Worm (Caenorhabditis elegans) whole organism, L4 larva: ENCODE data around the gene tag-120.

Experiments used
- D1046.2 ChIP-seq: fragments of 200-800 bp; sonication (Bioruptor generic); IDR thresholded peaks from 2 replicates; pipeline ENCODE4 v1.3.6; 2022; ENCODE audit warnings: missing genetic modification characterization, missing compliant biosample characterization
- F10B5.3 ChIP-seq: sonication (generic microtip); optimal IDR thresholded peaks from 2 replicates; lab custom pipeline; 2016; ENCODE audit warnings: mild to moderate bottlenecking, missing genetic modification characterization, missing compliant biosample characterization
- T26A8.4 ChIP-seq: fragments of 200-800 bp; sonication (Bioruptor generic); IDR thresholded peaks from 2 replicates; pipeline ENCODE4 v1.3.6; 2022; ENCODE audit warnings: missing genetic modification characterization, missing compliant biosample characterization
- Y105C5A.15 ChIP-seq: fragments of 200-800 bp; sonication (Bioruptor generic); IDR thresholded peaks from 2 replicates; pipeline ENCODE4 v1.3.6; 2022; ENCODE audit warnings: missing genetic modification characterization, missing compliant biosample characterization
- Y5F2A.4 ChIP-seq: fragments of 200-800 bp; sonication (Bioruptor generic); optimal IDR thresholded peaks from 2 replicates; lab custom pipeline; 2018; ENCODE audit warnings: mild to moderate bottlenecking, missing genetic modification characterization, missing compliant biosample characterization
- aha-1 ChIP-seq: fragments of 150-350 bp; peaks from one replicate; lab custom pipeline; 2014; ENCODE audit warnings: missing biosample characterization, missing genetic modification characterization
- aly-2 ChIP-seq: sonication (generic microtip); optimal IDR thresholded peaks from 2 replicates; lab custom pipeline; 2018; ENCODE audit warnings: missing biosample characterization, missing genetic modification characterization
- ama-1 ChIP-seq: fragments of 150-350 bp; optimal IDR thresholded peaks from 2 replicates; lab custom pipeline; 2014; ENCODE audit warnings: inconsistent platforms, mixed read lengths
- ceh-28 ChIP-seq: fragments of 150-350 bp; optimal IDR thresholded peaks from 2 replicates; lab custom pipeline; 2014; ENCODE audit warnings: missing biosample characterization, missing genetic modification reagents, missing genetic modification characterization
- daf-8 ChIP-seq: fragments of 200-800 bp; sonication (Bioruptor generic); IDR thresholded peaks from 2 replicates; pipeline ENCODE4 v1.3.6; 2022; ENCODE audit warnings: missing genetic modification characterization, missing compliant biosample characterization
- dmd-6 ChIP-seq: fragments of 200-800 bp; sonication (Bioruptor generic); IDR thresholded peaks from 2 replicates; pipeline ENCODE4 v1.3.6; 2022; ENCODE audit warnings: missing genetic modification reagents, missing genetic modification characterization, missing compliant biosample characterization
- dmd-8 ChIP-seq: fragments of 200-800 bp; sonication (Bioruptor generic); IDR thresholded peaks from 2 replicates; pipeline ENCODE4 v1.3.6; 2022; ENCODE audit warnings: missing genetic modification characterization, missing compliant biosample characterization
- egl-27 ChIP-seq: sonication (generic microtip); optimal IDR thresholded peaks from 3 replicates; lab custom pipeline; 2017; ENCODE audit warnings: missing biosample characterization, missing genetic modification reagents, missing genetic modification characterization
- egl-43 ChIP-seq: fragments of 200-800 bp; sonication (Bioruptor generic); IDR thresholded peaks from 2 replicates; pipeline ENCODE4 v1.3.6; 2022; ENCODE audit warnings: missing genetic modification reagents, missing genetic modification characterization, missing compliant biosample characterization
- fkh-10 ChIP-seq: fragments of 150-350 bp; optimal IDR thresholded peaks from 2 replicates; lab custom pipeline; 2014; ENCODE audit warnings: missing biosample characterization, missing genetic modification reagents, missing genetic modification characterization
- gei-8 ChIP-seq: fragments of 200-800 bp; sonication (Bioruptor generic); optimal IDR thresholded peaks from 2 replicates; lab custom pipeline; 2018; ENCODE audit warnings: mild to moderate bottlenecking, missing genetic modification characterization, missing compliant biosample characterization
- jun-1 ChIP-seq: fragments of 150-350 bp; optimal IDR thresholded peaks from 2 replicates; lab custom pipeline; 2014; ENCODE audit warnings: missing biosample characterization, missing genetic modification reagents, missing genetic modification characterization
- lim-7 ChIP-seq: fragments of 200-800 bp; sonication (Bioruptor generic); IDR thresholded peaks from 2 replicates; pipeline ENCODE4 v1.3.6; 2022; ENCODE audit warnings: missing genetic modification characterization, missing compliant biosample characterization
- lin-1 ChIP-seq: fragments of 200-800 bp; sonication (Bioruptor generic); IDR thresholded peaks from 2 replicates; pipeline ENCODE4 v1.3.6; 2022; ENCODE audit warnings: missing genetic modification reagents, missing genetic modification characterization, missing compliant biosample characterization
- lin-39 ChIP-seq: fragments of 150-350 bp; optimal IDR thresholded peaks from 2 replicates; lab custom pipeline; 2014; ENCODE audit warnings: missing biosample characterization, missing genetic modification reagents, missing genetic modification characterization
- lir-3 ChIP-seq: sonication (generic microtip); optimal IDR thresholded peaks from 2 replicates; lab custom pipeline; 2016; ENCODE audit warnings: mild to moderate bottlenecking, missing genetic modification characterization, missing compliant biosample characterization
- lsy-2 ChIP-seq, 2 experiments: fragments of 150-350 bp in 1 of 2; sonication (generic microtip) in 1 of 2; optimal IDR thresholded peaks; 2 replicates each; lab custom pipeline; 2014 to 2017; ENCODE audit warnings: missing biosample characterization in 2 of 2, missing genetic modification characterization in 2 of 2
- madf-5 ChIP-seq, 2 experiments: fragments of 200-800 bp; sonication (Bioruptor generic); IDR thresholded peaks; 2 replicates each; pipeline ENCODE4 v1.3.6; 2022; ENCODE audit warnings: missing compliant biosample characterization in 2 of 2, missing genetic modification characterization in 2 of 2
- madf-9 ChIP-seq: fragments of 200-800 bp; sonication (Bioruptor generic); conservative IDR thresholded peaks from 2 replicates; pipeline ENCODE4 v1.3.6; 2022; ENCODE audit warnings: missing genetic modification reagents, missing genetic modification characterization, missing compliant biosample characterization
- mdl-1 ChIP-seq, 2 experiments: fragments of 150-350 bp in 1 of 2; sonication (generic microtip) in 1 of 2; optimal IDR thresholded peaks; 2 replicates each; lab custom pipeline; 2014 to 2017; ENCODE audit warnings: missing biosample characterization in 2 of 2, missing genetic modification characterization in 2 of 2
- mdt-29 ChIP-seq: fragments of 200-800 bp; sonication (Bioruptor generic); IDR thresholded peaks from 2 replicates; pipeline ENCODE4 v1.3.6; 2022; ENCODE audit warnings: missing genetic modification reagents, missing genetic modification characterization, missing compliant biosample characterization
- mes-2 ChIP-seq: sonication (generic microtip); optimal IDR thresholded peaks from 2 replicates; lab custom pipeline; 2016; ENCODE audit warnings: missing genotype, mild to moderate bottlenecking, missing genetic modification characterization, missing compliant biosample characterization; ENCODE audit not compliant: poor library complexity, severe bottlenecking
- mxl-2 ChIP-seq: fragments of 200-800 bp; sonication (Bioruptor generic); conservative IDR thresholded peaks from 2 replicates; pipeline ENCODE4 v1.3.6; 2022; ENCODE audit warnings: missing genetic modification reagents, missing genetic modification characterization, missing compliant biosample characterization
- mxl-3 ChIP-seq: fragments of 200-800 bp; sonication (Bioruptor generic); optimal IDR thresholded peaks from 2 replicates; lab custom pipeline; 2018; ENCODE audit warnings: mild to moderate bottlenecking, missing genetic modification characterization, missing compliant biosample characterization
- nhr-11 ChIP-seq: fragments of 150-350 bp; optimal IDR thresholded peaks from 2 replicates; lab custom pipeline; 2014; ENCODE audit warnings: missing biosample characterization, missing genetic modification characterization
- nhr-42 ChIP-seq: fragments of 200-800 bp; sonication (Bioruptor generic); IDR thresholded peaks from 2 replicates; pipeline ENCODE4 v1.3.6; 2022; ENCODE audit warnings: missing genetic modification characterization, missing compliant biosample characterization
- saeg-2 ChIP-seq: fragments of 200-800 bp; sonication (Bioruptor generic); IDR thresholded peaks from 2 replicates; pipeline ENCODE4 v1.3.6; 2022; ENCODE audit warnings: missing genetic modification reagents, missing genetic modification characterization, missing compliant biosample characterization
- sdz-12 ChIP-seq: fragments of 200-800 bp; sonication (Bioruptor generic); optimal IDR thresholded peaks from 2 replicates; lab custom pipeline; 2018; ENCODE audit warnings: mild to moderate bottlenecking, missing genetic modification characterization, missing compliant biosample characterization
- set-16 ChIP-seq: fragments of 200-800 bp; sonication (Bioruptor generic); IDR thresholded peaks from 2 replicates; pipeline ENCODE4 v1.3.6; 2022; ENCODE audit warnings: missing genetic modification reagents, missing genetic modification characterization, missing compliant biosample characterization
- skn-1 ChIP-seq: fragments of 150-350 bp; optimal IDR thresholded peaks from 2 replicates; lab custom pipeline; 2014; ENCODE audit warnings: missing biosample characterization, missing genetic modification characterization
- spr-1 ChIP-seq: sonication (generic microtip); optimal IDR thresholded peaks from 2 replicates; lab custom pipeline; 2016; ENCODE audit warnings: mild to moderate bottlenecking, missing genetic modification characterization, missing compliant biosample characterization
- spr-3 ChIP-seq: fragments of 200-800 bp; sonication (Bioruptor generic); optimal IDR thresholded peaks from 2 replicates; lab custom pipeline; 2018; ENCODE audit warnings: mild to moderate bottlenecking, missing genetic modification characterization, missing compliant biosample characterization
- unc-130 ChIP-seq: sonication (generic microtip); optimal IDR thresholded peaks from 2 replicates; lab custom pipeline; 2016; ENCODE audit warnings: missing genetic modification reagents, missing genetic modification characterization, missing compliant biosample characterization
- unc-39 ChIP-seq: sonication (generic microtip); optimal IDR thresholded peaks from 2 replicates; lab custom pipeline; 2017; ENCODE audit warnings: missing biosample characterization, missing genetic modification characterization
- unc-62 ChIP-seq, 3 experiments: fragments of 150-350 bp in 1 of 3; sonication (generic microtip); optimal IDR thresholded peaks in 2 of 3; peaks in 1 of 3; 1 replicate in 1 of 3; 2 replicates in 2 of 3; lab custom pipeline; 2014 to 2017; ENCODE audit warnings: missing biosample characterization in 3 of 3, missing genetic modification characterization in 3 of 3, missing genetic modification reagents in 3 of 3, missing genotype in 1 of 3
- vab-7 ChIP-seq: fragments of 200-800 bp; sonication (Bioruptor generic); IDR thresholded peaks from 2 replicates; pipeline ENCODE4 v1.3.6; 2022; ENCODE audit warnings: missing genetic modification reagents, missing genetic modification characterization, missing compliant biosample characterization
- zfp-2 ChIP-seq: sonication (generic microtip); optimal IDR thresholded peaks from 2 replicates; lab custom pipeline; 2016; ENCODE audit warnings: mild to moderate bottlenecking, missing genetic modification characterization, missing compliant biosample characterization
- ztf-11 ChIP-seq: fragments of 150-350 bp; optimal IDR thresholded peaks from 2 replicates; lab custom pipeline; 2014; ENCODE audit warnings: missing biosample characterization, missing genetic modification characterization
- ztf-7 ChIP-seq: fragments of 150-350 bp; optimal IDR thresholded peaks from 2 replicates; lab custom pipeline; 2014; ENCODE audit warnings: missing biosample characterization, missing genetic modification characterization

Gene tag-120

ce11 chrV:9733920-9734454, 24.4 kb upstream of the tag-120 start, which contains the start of gene cal-7 (continued):
- no peak for TF ChIP-seq dmd-6 (GFP tag; lab: Robert Waterston, UW)
- peak; percentile 70 for TF ChIP-seq T26A8.4 (GFP tag; lab: Robert Waterston, UW)
- 0 out of 2 replicates have a peak, but pooled peaks have one; percentile 42 for TF ChIP-seq saeg-2 (GFP tag; lab: Robert Waterston, UW)
- TF ChIP-seq, all 104 proteins: peak for 20

- no peak for TF ChIP-seq nhr-42
- peak; percentile 41 for TF ChIP-seq Y5F2A.4
- TF ChIP-seq lir-3 (tag; lab: Kevin White, UChicago) = no peak
- TF ChIP-seq lim-7 = 0 out of 2 replicates have a peak, but pooled peaks have one; percentile 5
- no peak for TF ChIP-seq mdl-1 (tag; optimal IDR thresholded peaks at IDR 0.05; lab: Kevin White, UChicago)
- peak; percentile 80 for TF ChIP-seq aha-1
- no peak for TF ChIP-seq unc-39 (tag; lab: Kevin White, UChicago)
- TF ChIP-seq spr-1 = no peak
- peak in 1 of 2 experiments; percentile 78 for TF ChIP-seq unc-62 (GFP tag; optimal IDR thresholded peaks at IDR 0.05 in 1 of 2; lab: Kevin White, UChicago)
- TF ChIP-seq unc-62 (tag; optimal IDR thresholded peaks at IDR 0.05; lab: Kevin White, UChicago) = no peak
- no peak for TF ChIP-seq lin-39 (tag; lab: Kevin White, UChicago)
- TF ChIP-seq vab-7 (GFP tag; lab: Robert Waterston, UW) = peak; percentile 66; the same call in 1 of the 2 replicates
- no peak for TF ChIP-seq unc-130 (GFP tag; lab: Kevin White, UChicago)
- 0 out of 2 replicates have a peak, but pooled peaks have one; percentile 3 for TF ChIP-seq Y105C5A.15 (GFP tag; lab: Robert Waterston, UW)
- TF ChIP-seq ama-1 (lab: Kevin White, UChicago) = peak; percentile 43
- peak; percentile 33 to 35 for TF ChIP-seq lsy-2 (tag; optimal IDR thresholded peaks at IDR 0.05; lab: Kevin White, UChicago)
- TF ChIP-seq saeg-2 (GFP tag; lab: Robert Waterston, UW) = 0 out of 2 replicates have a peak, but pooled peaks have one; percentile 17
- TF ChIP-seq dmd-6 (GFP tag; lab: Robert Waterston, UW) = no peak
- no peak for TF ChIP-seq set-16 (GFP tag; lab: Robert Waterston, UW)
- no peak for TF ChIP-seq skn-1 (tag; lab: Kevin White, UChicago)
- peak; percentile 54 for TF ChIP-seq mdt-29 (GFP tag; lab: Robert Waterston, UW)
- TF ChIP-seq mes-2 (tag; lab: Kevin White, UChicago) = peak; percentile 47
- no peak for TF ChIP-seq madf-9 (GFP tag; lab: Robert Waterston, UW)
- no peak for TF ChIP-seq lin-1 (GFP tag; lab: Robert Waterston, UW)
- TF ChIP-seq madf-5 (GFP tag; IDR thresholded peaks at IDR 0.05; lab: Robert Waterston, UW) = no peak
- no peak for TF ChIP-seq fkh-10 (GFP tag; lab: Kevin White, UChicago)
- peak; percentile 70 for TF ChIP-seq egl-43 (GFP tag; lab: Robert Waterston, UW)
- TF ChIP-seq jun-1 (tag; lab: Kevin White, UChicago) = no peak
- TF ChIP-seq F10B5.3 (tag; lab: Kevin White, UChicago) = no peak
- peak; percentile 49; the same call in 1 of the 2 replicates for TF ChIP-seq dmd-8 (GFP tag; lab: Robert Waterston, UW)
Observed at ce11 chrV:9731852-9732251, 22.2 kb upstream of the tag-120 start.

DNA sequence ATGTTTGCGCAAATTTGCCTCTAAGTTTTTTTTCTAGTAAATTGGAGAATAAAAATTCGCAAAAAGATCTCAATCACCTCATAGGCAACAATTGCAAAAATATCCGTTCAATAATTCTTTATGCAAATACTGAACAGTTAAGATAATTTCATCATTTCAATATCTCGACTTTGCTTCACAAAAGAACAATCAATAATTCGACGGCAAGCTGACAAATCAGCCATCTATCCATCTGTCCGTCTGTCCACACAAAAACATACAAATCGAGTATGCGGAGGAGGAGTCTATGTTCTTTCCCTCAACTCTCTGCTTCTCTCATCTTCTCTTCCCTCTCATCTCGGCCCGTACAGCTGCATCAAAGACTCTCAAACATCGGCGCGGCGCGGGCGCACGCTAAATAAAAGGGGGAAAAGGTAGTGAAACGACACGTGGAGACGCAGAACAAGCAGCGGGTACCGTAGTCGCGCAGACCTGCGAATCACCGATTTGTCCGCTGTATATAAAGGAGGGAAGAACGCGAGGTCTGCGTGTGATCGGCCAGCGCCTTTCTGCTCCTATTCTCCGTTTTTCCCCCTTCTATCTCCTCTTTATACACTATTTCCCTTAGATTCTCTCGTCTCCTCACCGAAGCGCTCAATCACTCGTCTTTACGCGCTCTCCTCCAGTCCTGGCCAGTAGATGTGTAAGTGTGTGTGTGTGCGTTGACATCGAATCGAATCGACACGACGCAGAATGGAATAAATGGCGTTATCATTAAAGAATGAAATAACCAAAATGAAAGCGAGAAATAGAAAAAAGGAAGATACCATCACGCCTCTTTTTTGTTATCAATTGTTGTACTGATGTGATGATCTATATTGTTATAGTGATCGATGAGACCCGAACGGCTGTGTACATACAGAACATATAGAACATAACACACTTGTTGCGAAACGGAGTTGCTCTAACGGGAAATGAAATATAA, 21.4 kb upstream of the tag-120 start:
- TF ChIP-seq gei-8 (peak; percentile 82), ztf-7 (peak; percentile 42), spr-3 (GFP tag; lab: Kevin White, UChicago) (peak; percentile 6), mxl-3 (peak; percentile 99), ama-1 (lab: Kevin White, UChicago) (peak; percentile 100), aly-2 (tag; lab: Kevin White, UChicago) (no peak), ceh-28 (tag; lab: Kevin White, UChicago) (peak; percentile 54), egl-27 (tag; lab: Kevin White, UChicago) (no peak), nhr-11 (tag; lab: Kevin White, UChicago) (peak; percentile 97), zfp-2 (peak; percentile 77), D1046.2 (GFP tag; lab: Robert Waterston, UW) (no peak; the same call in 1 of the 2 replicates), spr-1 (peak; percentile 89), sdz-12 (GFP tag; lab: Kevin White, UChicago) (peak; percentile 87), daf-8 (GFP tag; lab: Robert Waterston, UW) (no peak), mxl-2 (GFP tag; lab: Robert Waterston, UW) (0 out of 2 replicates have a peak, but pooled peaks have one; percentile 61), ztf-11 (tag; lab: Kevin White, UChicago) (no peak), madf-5 (GFP tag; IDR thresholded peaks at IDR 0.05; lab: Robert Waterston, UW) (0 out of 4 replicates have a peak, but pooled peaks of 1 of the 2 experiments have one; percentile 1), unc-39 (tag; lab: Kevin White, UChicago) (no peak)
